Worm (Caenorhabditis elegans): Measurements from ENCODE around the gene nep-20.

DNA sequence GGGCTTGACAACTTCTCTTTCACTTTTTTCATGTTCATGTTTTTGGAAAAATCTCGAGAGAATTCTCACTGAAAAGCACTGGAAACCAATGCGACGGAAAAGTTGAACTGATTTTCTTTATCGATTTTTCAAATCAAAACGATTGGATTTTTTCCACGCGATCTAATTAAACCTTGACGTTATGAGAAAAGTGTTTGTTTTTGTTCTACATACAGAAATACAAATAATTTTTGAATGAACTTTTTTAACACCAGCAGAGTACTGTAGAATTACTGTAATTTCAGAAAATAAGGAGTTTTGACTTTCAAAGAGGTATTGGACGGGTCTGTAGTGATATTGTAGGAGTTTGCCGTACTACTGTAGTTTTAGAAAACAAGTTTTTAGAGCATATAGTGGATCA, 7.5 kb upstream of the nep-20 start, which contains the start of gene nep-10:
- TF ChIP-seq ama-1 (optimal IDR thresholded peaks at IDR 0.05) (no peak), unc-39 (tag; optimal IDR thresholded peaks at IDR 0.05) (no peak)
